Worm (Caenorhabditis elegans) whole organism, L4/young adult: ENCODE results near the gene T26E4.9.
"Not testable (repeated sequence)": the region's sequence is repeated elsewhere in the genome, so short reads cannot be mapped to it uniquely, and the experiment has no call there.

ENCODE experiments used
- W03F9.2 ChIP-seq: fragments of 150-350 bp; optimal IDR thresholded peaks from 2 replicates; lab custom pipeline; 2014; ENCODE audit warnings: missing biosample characterization, missing genetic modification characterization
- dao-5 ChIP-seq: sonication (generic microtip); optimal IDR thresholded peaks from 2 replicates; lab custom pipeline; 2016; ENCODE audit warnings: missing genotype, missing genetic modification characterization, moderate library complexity, missing compliant biosample characterization
- him-1 ChIP-seq: sonication (generic microtip); optimal IDR thresholded peaks from 2 replicates; lab custom pipeline; 2016; ENCODE audit warnings: missing genotype, missing genetic modification reagents, missing genetic modification characterization, missing compliant biosample characterization

T26E4.9 gene

DNA sequence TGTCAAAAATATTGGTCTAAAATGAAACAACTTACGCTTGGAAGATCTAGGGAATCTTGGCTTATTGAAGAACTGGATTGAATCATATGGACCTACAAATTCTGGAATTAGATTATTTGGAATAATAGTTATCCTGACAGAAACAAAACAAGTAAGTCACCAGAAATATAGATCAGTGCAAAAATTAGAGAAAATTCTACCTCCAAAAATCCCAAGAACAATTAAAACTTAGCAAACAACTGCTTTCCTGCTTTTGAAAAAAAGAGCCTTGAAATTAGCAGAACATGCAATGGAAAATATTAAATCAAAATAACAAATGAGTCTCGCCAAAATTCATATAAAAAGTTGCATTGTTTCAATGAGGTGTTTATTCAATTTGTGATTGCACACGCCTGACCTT is 29.4 kb downstream of the T26E4.9 start, which contains the start of gene nhr-60:
Gene nhr-60 (minus strand): TSS at position 101 of the 400 bp plus-strand sequence.
- TF ChIP-seq dao-5 (tag; lab: Kevin White, UChicago), result no peak
- TF ChIP-seq W03F9.2 (tag; lab: Kevin White, UChicago), result no peak
- no peak for TF ChIP-seq him-1 (tag; lab: Kevin White, UChicago)

DNA sequence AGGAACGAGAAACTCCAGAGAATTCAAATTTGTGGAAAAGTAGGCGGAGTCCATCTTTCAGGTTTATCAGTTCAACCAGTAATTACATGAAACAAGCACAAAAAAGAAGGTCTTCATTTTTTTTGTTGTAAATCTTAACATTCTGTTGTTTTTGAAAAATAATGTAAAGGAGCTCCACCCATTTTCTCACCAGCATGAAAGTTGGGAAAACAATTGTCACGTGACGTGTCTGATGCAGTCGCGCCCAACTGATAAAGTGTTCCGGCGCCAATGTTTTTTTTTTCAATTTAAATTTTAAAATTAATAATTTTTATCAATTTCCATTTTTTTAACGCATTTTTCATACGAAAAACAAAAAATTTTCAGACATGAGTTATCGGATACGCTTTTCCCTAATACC is 33.5 kb downstream of the T26E4.9 start, which contains the start of gene F57A10.4:
Gene F57A10.4 (plus strand): TSS at position 367 of the 400 bp plus-strand sequence.
- no peak for TF ChIP-seq dao-5 (tag; lab: Kevin White, UChicago)

DNA sequence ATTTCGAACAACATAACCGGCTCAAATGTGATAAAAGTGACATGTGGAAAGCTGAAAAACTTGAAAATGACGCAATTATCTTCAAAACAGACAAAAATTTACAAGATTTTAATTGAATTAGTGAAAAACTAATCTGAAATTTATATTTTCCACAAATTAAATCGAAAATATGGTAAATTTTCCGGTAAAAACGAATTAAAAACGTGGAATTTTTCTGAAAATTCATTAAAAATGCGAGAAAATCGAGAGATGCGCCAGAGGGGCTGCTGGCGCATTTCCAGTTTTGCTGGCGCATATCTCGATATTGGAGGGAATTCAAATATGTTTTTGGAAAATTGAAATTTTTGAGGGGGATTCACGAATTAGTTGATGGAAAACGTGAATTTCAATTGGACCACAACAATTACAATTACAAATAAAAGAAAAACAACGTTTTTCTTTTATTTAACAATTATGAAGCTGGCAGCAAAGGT is 36.4 kb downstream of the T26E4.9 start, which contains the start of the genes haf-3 and F57A10.2:
Gene haf-3 (minus strand): TSS at position 51 of the 473 bp plus-strand sequence.
Gene F57A10.2 (plus strand): TSS at position 454 of the 473 bp plus-strand sequence.
- peak; percentile 95 for TF ChIP-seq W03F9.2 (tag; lab: Kevin White, UChicago)
- TF ChIP-seq him-1 (tag; lab: Kevin White, UChicago), result peak; percentile 47
- TF ChIP-seq dao-5 (tag; lab: Kevin White, UChicago), result no peak

DNA sequence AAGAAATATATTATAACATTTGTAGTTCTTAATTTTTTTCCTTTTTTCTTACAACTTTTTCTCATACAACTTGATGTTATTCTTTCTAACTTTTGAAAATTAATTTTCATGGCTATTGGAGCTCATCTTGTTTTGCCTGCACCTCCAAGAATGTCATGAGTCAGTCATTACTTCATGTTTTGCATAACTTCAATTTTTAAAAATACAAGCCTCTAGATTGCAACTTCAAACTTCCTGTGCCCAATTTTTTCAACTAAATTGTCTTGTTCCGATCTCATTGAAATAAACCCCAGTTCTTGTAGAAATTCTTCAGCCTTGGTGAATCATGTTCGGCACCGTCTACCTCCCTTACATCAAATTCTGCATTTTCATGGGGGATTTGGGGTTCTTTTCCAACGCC is 44.1 kb downstream of the T26E4.9 start, which contains the start of gene str-9:
Gene str-9 (plus strand): TSS at position 301 of the 400 bp plus-strand sequence.
- TF ChIP-seq him-1 (tag; lab: Kevin White, UChicago) (no peak), W03F9.2 (tag; lab: Kevin White, UChicago) (no peak)

DNA sequence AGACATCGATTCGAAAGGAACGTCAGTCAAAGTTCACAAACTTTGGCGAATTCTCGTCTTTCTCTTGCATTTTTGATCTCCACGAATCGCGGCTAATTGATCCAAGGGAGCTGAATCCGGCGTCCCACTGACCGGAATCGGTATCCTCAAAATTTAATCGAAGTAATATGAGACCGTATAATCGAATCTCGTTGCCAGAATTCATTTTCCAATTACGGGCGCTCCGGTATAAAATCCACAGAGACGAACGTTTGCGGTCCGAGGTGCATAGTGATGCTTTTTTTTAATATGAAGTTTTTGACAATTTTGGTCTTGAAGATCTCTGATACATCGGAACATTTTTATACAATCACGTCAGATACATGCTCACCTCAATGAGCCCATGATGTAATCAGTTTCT is 44.9 kb downstream of the T26E4.9 start:
- TF ChIP-seq W03F9.2 (tag; lab: Kevin White, UChicago) (no peak), him-1 (tag; lab: Kevin White, UChicago) (no peak), dao-5 (tag; lab: Kevin White, UChicago) (no peak)

DNA sequence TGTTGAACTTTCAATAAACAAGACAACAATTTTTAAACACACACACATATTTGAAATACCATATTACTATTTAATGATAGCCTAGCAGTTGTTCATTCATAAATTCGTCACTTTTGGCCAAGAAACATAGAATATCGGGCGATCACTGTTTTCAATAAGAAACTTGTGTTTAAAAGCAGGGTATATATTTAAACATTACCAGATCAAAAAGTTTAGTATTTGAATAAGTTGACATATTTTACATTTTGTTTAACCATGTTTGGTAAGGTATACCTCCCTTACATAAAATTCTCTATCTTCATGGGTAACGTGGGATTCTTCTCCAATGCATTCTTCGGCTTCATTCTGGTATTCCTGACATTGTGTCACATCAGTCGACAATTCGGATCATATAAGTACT is 47.8 kb downstream of the T26E4.9 start, which contains the start of gene str-8:
Gene str-8 (plus strand): TSS at position 301 of the 400 bp plus-strand sequence.
- TF ChIP-seq him-1, dao-5, W03F9.2 (tag; lab: Kevin White, UChicago): not testable (repeated sequence)

DNA sequence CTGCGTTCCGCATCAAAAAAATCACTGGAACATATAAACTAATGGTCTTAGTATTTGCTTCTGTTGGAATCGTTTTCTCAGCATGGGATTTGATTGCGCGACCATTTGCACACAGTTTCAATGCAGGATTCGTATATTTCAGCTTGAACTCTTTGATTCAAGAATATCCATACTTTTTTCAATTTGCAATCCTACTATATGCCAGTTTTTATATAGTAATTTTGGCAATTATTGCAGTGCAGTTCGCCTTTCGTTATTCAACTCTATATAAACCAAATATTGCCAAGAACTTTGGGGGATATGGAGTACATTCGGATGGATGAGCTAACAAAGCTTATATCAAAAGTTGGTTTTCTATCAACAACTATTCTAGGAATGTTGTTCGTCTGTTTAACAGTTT is 49.6 kb downstream of the T26E4.9 start, which contains the start of gene str-5:
Gene str-5 (plus strand): TSS at position 301 of the 400 bp plus-strand sequence.
- not testable (repeated sequence) for TF ChIP-seq W03F9.2, dao-5, him-1 (tag; lab: Kevin White, UChicago)

DNA sequence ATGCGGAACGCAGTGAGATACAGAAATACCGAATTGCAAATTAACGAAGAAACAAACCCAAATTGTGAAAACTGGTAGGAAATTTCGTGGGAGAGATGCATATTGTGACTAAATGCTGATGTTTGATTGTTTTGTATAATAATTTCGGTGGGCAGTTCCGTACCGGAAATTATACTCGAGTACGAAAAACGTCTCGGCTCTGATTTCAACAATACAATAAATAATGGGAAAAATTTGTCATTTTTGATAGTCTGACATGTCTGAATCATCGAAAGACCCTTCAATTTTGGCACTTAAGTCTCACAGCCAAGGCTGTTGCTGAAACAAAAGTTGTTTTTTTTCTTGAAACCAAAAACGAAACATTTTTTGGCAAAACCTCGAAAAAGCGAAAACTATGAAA is 50.5 kb downstream of the T26E4.9 start, which contains the start of gene str-43:
Gene str-43 (minus strand): TSS at position 101 of the 400 bp plus-strand sequence.
- TF ChIP-seq W03F9.2 (tag; lab: Kevin White, UChicago), result no peak
- no peak for TF ChIP-seq him-1 (tag; lab: Kevin White, UChicago)
- TF ChIP-seq dao-5 (tag; lab: Kevin White, UChicago), result no peak

DNA sequence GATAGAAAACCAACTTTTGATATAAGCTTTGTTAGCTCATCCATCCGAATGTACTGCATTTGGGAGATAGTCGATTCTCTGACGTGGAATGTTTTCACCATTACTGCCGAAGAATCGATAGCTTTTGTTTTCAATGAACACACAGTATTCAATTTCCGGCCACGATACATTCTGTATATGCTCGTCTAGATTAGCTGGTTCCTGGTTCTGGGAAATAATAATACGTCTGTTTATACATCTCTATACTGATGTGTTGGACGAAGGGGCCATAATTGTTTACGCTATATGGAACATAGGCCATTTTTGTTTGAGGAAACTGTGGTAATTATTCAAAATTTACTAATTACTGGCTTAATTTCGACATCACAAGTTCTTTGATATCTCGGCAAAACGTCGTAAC is 52.4 kb downstream of the T26E4.9 start, which contains the start of gene str-6:
Gene str-6 (minus strand): TSS at position 101 of the 400 bp plus-strand sequence.
- TF ChIP-seq him-1 (tag; lab: Kevin White, UChicago), result no peak
- no peak for TF ChIP-seq dao-5 (tag; lab: Kevin White, UChicago)
- TF ChIP-seq W03F9.2 (tag; lab: Kevin White, UChicago), result no peak
